Worm (Caenorhabditis elegans): ENCODE results near the gene C46A5.4.

C46A5.4 gene

ce11 chrIV:7760117-7760516 is 3.0 kb upstream of the C46A5.4 start, which contains the start of gene del-7:
TSS of gene del-7 (plus strand) at chrIV:7760417.
- TF ChIP-seq fkh-8 (tag; optimal IDR thresholded peaks at IDR 0.05), result no peak
- no peak for TF ChIP-seq pqm-1 (tag; optimal IDR thresholded peaks at IDR 0.05)
- no peak for TF ChIP-seq ceh-90 (tag; optimal IDR thresholded peaks at IDR 0.05)
- no peak for TF ChIP-seq nhr-237 (tag; optimal IDR thresholded peaks at IDR 0.05)
- no peak for TF ChIP-seq ceh-82 (tag; optimal IDR thresholded peaks at IDR 0.05)

DNA sequence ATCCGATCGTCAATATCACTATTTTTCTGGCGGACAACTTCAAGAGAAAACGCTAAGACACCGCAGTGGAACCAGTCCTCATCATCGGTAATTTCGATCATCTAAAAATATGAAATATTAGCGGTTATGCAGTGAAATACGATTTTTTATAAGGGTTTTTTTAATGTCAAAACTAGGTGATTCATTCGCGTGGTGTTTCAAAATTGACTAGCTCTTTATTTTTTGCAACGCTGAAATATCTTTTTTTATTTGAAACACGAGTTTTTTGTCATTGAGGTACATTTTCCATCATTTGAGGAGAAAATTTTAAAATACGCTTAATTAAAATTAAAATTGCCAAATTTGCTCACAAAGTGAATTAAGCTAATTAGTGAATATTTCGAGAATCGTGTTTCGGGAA is 2.4 kb upstream of the C46A5.4 start, which contains the start of gene dsb-3:
TSS of gene dsb-3 (minus strand) at position 101 of the 400 bp plus-strand sequence.
- TF ChIP-seq irx-1 (tag; optimal IDR thresholded peaks at IDR 0.05) (no peak), C16A3.4 (tag; optimal IDR thresholded peaks at IDR 0.05) (no peak), vab-15 (tag; optimal IDR thresholded peaks at IDR 0.05) (no peak), ceh-90 (tag; optimal IDR thresholded peaks at IDR 0.05) (no peak), nhr-12 (tag; optimal IDR thresholded peaks at IDR 0.05) (no peak), mef-2 (tag; optimal IDR thresholded peaks at IDR 0.05) (no peak), lin-15B (tag; optimal IDR thresholded peaks at IDR 0.05) (no peak), efl-1 (optimal IDR thresholded peaks at IDR 0.05) (no peak), efl-1 (GFP tag; optimal IDR thresholded peaks at IDR 0.05 in 1 of 2) (no peak), swsn-7 (tag; optimal IDR thresholded peaks at IDR 0.05) (no peak), unc-130 (tag; optimal IDR thresholded peaks at IDR 0.05) (no peak), grh-1 (GFP tag; IDR thresholded peaks at IDR 0.05) (no peak), skn-1 (tag; optimal IDR thresholded peaks at IDR 0.05) (no peak), nhr-237 (tag; optimal IDR thresholded peaks at IDR 0.05) (no peak)

ce11 chrIV:7754114-7754513 is 3.0 kb downstream of the C46A5.4 start:
- TF ChIP-seq ceh-88 (GFP tag; IDR thresholded peaks at IDR 0.05) (no peak), tlp-1 (tag; optimal IDR thresholded peaks at IDR 0.05) (no peak), alr-1 (tag; optimal IDR thresholded peaks at IDR 0.05; ENCODE audit: borderline replicate concordance) (no peak), ces-1 (GFP tag; optimal IDR thresholded peaks at IDR 0.05) (no peak), egl-27 (tag; optimal IDR thresholded peaks at IDR 0.05) (no peak), aha-1 (tag; optimal IDR thresholded peaks at IDR 0.05) (no peak), hlh-4 (tag; optimal IDR thresholded peaks at IDR 0.05) (no peak), lsy-2 (tag; optimal IDR thresholded peaks at IDR 0.05) (no peak), unc-130 (tag; optimal IDR thresholded peaks at IDR 0.05) (no peak), mep-1 (tag; optimal IDR thresholded peaks at IDR 0.05) (no peak), egl-13 (tag; optimal IDR thresholded peaks at IDR 0.05) (no peak), lin-39 (tag; optimal IDR thresholded peaks at IDR 0.05) (no peak), xbp-1 (tag; optimal IDR thresholded peaks at IDR 0.05) (no peak)

ce11 chrIV:7753108-7753507 is 4.0 kb downstream of the C46A5.4 start, which contains the start of gene col-14:
TSS of gene col-14 (plus strand) at chrIV:7753408.
- TF ChIP-seq lsy-2 (tag; optimal IDR thresholded peaks at IDR 0.05) (no peak), pag-3 (tag; optimal IDR thresholded peaks at IDR 0.05; ENCODE audit: borderline replicate concordance, insufficient read depth) (no peak), skn-1 (tag; optimal IDR thresholded peaks at IDR 0.05) (no peak), efl-1 (optimal IDR thresholded peaks at IDR 0.05) (no peak), efl-1 (GFP tag; optimal IDR thresholded peaks at IDR 0.05 in 1 of 2) (peak in 1 of 2 experiments; percentile 14)

ce11 chrIV:7747838-7748237 is 9.3 kb downstream of the C46A5.4 start, which contains the start of gene klo-1:
TSS of gene klo-1 (minus strand) at chrIV:7748225.
- no peak for TF ChIP-seq fos-1 (tag; optimal IDR thresholded peaks at IDR 0.05)
- TF ChIP-seq elt-2 (tag; optimal IDR thresholded peaks at IDR 0.05), result peak; percentile 49
- no peak for TF ChIP-seq nhr-84 (tag; optimal IDR thresholded peaks at IDR 0.05)
- TF ChIP-seq nhr-237 (tag; optimal IDR thresholded peaks at IDR 0.05), result no peak
- no peak for TF ChIP-seq egl-13 (tag; optimal IDR thresholded peaks at IDR 0.05)

DNA sequence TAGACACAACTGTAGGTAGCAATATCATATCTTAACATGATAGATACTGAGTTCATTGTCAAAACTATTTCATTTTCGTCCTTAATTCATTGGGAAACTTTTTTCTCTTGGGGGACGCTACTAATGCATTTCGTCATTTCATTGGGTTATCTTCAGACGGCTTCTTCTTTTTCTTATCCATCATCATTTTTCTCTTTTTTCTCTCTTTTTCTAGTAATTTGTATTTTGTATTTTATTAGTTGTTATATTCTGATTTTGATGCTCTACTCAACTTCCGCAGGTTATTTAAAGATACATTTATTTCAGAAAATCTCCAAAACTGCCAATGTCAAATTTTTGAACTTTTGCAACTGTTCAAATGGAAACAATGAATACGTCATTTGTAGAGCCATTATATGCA is 13.6 kb downstream of the C46A5.4 start, which contains the start of gene npr-35:
TSS of gene npr-35 (plus strand) at position 301 of the 400 bp plus-strand sequence.
- TF ChIP-seq elt-3 (tag; optimal IDR thresholded peaks at IDR 0.05) (no peak), aly-2 (tag; optimal IDR thresholded peaks at IDR 0.05) (no peak), nhr-20 (tag; optimal IDR thresholded peaks at IDR 0.05) (no peak), fkh-4 (tag; optimal IDR thresholded peaks at IDR 0.05; ENCODE audit: borderline replicate concordance) (no peak), ceh-82 (tag; optimal IDR thresholded peaks at IDR 0.05) (no peak), sup-37 (GFP tag; optimal IDR thresholded peaks at IDR 0.05) (no peak), efl-1 (optimal IDR thresholded peaks at IDR 0.05) (no peak), efl-1 (GFP tag; optimal IDR thresholded peaks at IDR 0.05 in 1 of 2) (no peak), pqm-1 (tag; optimal IDR thresholded peaks at IDR 0.05) (no peak), nhr-84 (tag; optimal IDR thresholded peaks at IDR 0.05) (no peak), nhr-237 (tag; optimal IDR thresholded peaks at IDR 0.05) (no peak), grh-1 (GFP tag; IDR thresholded peaks at IDR 0.05) (no peak)
